Worm (Caenorhabditis elegans): ENCODE measurements around the gene F42A9.8.
A peak's percentile ranks its signal among the peaks of the same experiment; 100 is the strongest.

Gene F42A9.8

DNA sequence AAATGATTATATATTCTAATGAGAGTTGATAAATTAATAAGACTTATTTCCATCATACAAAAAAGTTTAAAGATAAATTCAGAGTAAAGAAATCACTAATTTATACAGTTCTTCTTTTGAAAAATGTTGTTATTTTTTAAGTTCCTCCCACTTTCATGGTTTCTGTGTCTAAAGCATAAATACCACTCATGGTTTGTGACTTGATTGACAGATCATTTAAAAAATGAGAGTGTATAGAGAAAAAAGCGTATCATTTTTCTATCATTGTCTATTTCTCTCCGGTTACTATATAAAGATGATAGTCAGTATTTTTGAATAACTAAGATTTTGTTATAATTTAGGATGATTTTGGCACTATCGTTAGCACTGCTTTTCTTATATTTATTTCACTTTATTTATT is 3.9 kb downstream of the F42A9.8 start, which contains the start of gene cyp-33E3:
Gene cyp-33E3, plus strand, starts transcription at position 316 of the 400 bp plus-strand sequence.
- TF ChIP-seq unc-120 (tag; optimal IDR thresholded peaks at IDR 0.05; ENCODE audit: poor library complexity, severe bottlenecking), result no peak
- TF ChIP-seq pha-4 (tag; optimal IDR thresholded peaks at IDR 0.05), result no peak
- no peak for TF ChIP-seq tbx-8 (GFP tag; optimal IDR thresholded peaks at IDR 0.05)
- TF ChIP-seq sem-2 (GFP tag; optimal IDR thresholded peaks at IDR 0.05), result no peak
- TF ChIP-seq zip-8 (tag; optimal IDR thresholded peaks at IDR 0.05), result no peak
- no peak for TF ChIP-seq ceh-39 (tag; optimal IDR thresholded peaks at IDR 0.05)
- TF ChIP-seq mls-2 (tag; optimal IDR thresholded peaks at IDR 0.05), result no peak
- TF ChIP-seq snpc-4 (tag; optimal IDR thresholded peaks at IDR 0.05), result no peak
- TF ChIP-seq hlh-1 (tag; optimal IDR thresholded peaks at IDR 0.05), result no peak
- no peak for TF ChIP-seq mab-5 (tag; optimal IDR thresholded peaks at IDR 0.05)
- TF ChIP-seq unc-62 (GFP tag; optimal IDR thresholded peaks at IDR 0.05), result no peak
- TF ChIP-seq M03D4.4 (tag; optimal IDR thresholded peaks at IDR 0.05), result no peak
- TF ChIP-seq unc-39 (tag; optimal IDR thresholded peaks at IDR 0.05), result no peak

DNA sequence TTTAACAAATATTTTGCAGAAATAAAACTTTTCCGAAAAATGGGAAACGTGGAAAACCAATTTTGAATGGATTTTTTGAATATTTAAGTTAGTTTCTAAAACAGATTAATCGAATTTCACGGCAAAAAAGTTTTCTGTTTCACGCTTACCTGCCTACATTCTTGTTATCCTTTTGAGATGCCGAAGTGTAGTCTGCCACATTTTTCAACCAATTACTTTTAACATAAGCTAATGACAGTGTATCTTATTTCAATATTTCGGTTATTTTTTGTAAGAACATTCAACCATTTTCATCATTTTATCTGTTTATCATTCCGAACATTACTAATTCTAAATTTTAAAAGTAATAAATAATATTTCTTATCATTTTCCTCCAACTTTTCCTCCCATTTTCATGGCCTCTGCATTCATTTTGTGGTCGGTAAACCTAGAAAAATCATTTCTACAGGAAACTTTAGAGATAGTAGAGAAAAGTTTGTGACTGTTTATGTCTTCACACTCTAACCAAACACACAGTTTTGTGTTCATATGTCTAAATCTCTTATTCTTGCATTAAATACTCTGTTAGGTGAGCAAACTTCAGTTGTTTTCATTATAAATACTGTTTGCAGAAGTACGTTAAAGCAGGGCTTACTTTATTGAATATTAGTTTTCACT is 6.6 kb downstream of the F42A9.8 start, which contains the start of the genes F42A9.17 and cyp-33E2:
Gene F42A9.17, minus strand, starts transcription at position 51 of the 657 bp plus-strand sequence.
Gene cyp-33E2, plus strand, starts transcription at position 449 of the 657 bp plus-strand sequence.
- TF ChIP-seq ceh-43 (GFP tag; optimal IDR thresholded peaks at IDR 0.05) (no peak), pha-4 (tag; optimal IDR thresholded peaks at IDR 0.05) (no peak), tbx-8 (GFP tag; optimal IDR thresholded peaks at IDR 0.05) (no peak), unc-62 (GFP tag; optimal IDR thresholded peaks at IDR 0.05) (no peak), bed-3 (GFP tag; optimal IDR thresholded peaks at IDR 0.05) (no peak), lsy-2 (tag; optimal IDR thresholded peaks at IDR 0.05) (no peak), M03D4.4 (tag; optimal IDR thresholded peaks at IDR 0.05) (no peak), cnd-1 (tag; optimal IDR thresholded peaks at IDR 0.05) (no peak), unc-39 (tag; optimal IDR thresholded peaks at IDR 0.05) (no peak), nhr-2 (tag; optimal IDR thresholded peaks at IDR 0.05) (no peak), mep-1 (tag; optimal IDR thresholded peaks at IDR 0.05) (no peak), lin-13 (tag; optimal IDR thresholded peaks at IDR 0.05) (no peak), ces-1 (GFP tag; optimal IDR thresholded peaks at IDR 0.05) (no peak), elt-1 (tag; optimal IDR thresholded peaks at IDR 0.05; ENCODE audit: borderline replicate concordance, insufficient read depth) (no peak), zip-8 (tag; optimal IDR thresholded peaks at IDR 0.05) (no peak), nhr-28 (tag; optimal IDR thresholded peaks at IDR 0.05) (no peak), elt-3 (tag; optimal IDR thresholded peaks at IDR 0.05) (no peak), nhr-76 (tag; optimal IDR thresholded peaks at IDR 0.05) (no peak), ham-2 (GFP tag; optimal IDR thresholded peaks at IDR 0.05) (no peak), drap-1 (GFP tag; optimal IDR thresholded peaks at IDR 0.05) (no peak)

DNA sequence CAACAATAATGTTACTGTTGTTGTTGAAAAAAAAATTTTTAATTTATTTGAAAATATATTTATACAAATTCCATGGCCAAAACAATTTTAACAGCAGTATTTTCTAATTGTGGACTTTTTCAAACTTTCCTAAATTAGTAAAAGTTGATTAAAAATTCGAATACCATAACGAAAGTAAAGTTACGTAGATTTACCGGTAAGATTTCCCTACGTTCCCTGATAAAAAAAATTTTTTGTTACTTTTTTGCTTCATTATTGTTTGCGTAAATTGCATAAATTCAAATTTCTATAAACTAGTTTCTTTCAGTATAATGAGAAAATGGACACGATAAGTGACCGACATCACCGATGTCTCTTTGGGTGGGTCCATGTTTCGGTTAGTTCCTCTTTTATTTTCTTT is 9.7 kb downstream of the F42A9.8 start, which contains the start of gene F42A9.6:
Gene F42A9.6, plus strand, starts transcription at position 301 of the 400 bp plus-strand sequence.
- TF ChIP-seq zip-8 (tag; optimal IDR thresholded peaks at IDR 0.05) (no peak), ces-1 (GFP tag; optimal IDR thresholded peaks at IDR 0.05) (no peak), ham-2 (GFP tag; optimal IDR thresholded peaks at IDR 0.05) (no peak), bed-3 (GFP tag; optimal IDR thresholded peaks at IDR 0.05) (no peak), unc-39 (tag; optimal IDR thresholded peaks at IDR 0.05) (no peak)

DNA sequence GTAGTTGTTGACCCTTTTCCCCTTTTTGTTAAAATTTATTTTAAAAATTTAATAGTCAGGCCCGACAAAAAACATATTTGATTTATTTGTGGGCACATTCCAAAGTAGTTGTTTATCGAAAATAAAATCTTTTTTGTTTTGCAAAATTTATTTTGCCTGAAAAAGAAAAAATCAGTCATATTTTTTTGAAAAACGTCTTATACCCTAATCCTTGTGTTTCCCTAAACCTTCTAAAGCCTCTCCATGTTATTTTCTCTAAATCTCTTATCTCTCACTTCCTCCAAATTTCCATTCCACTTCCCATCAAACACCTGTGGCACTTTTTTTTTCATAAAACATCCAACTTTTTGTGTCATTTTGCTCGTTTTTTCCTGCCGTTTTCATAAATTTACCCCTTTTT is 10.4 kb downstream of the F42A9.8 start:
- no peak for TF ChIP-seq drap-1 (GFP tag; optimal IDR thresholded peaks at IDR 0.05)
- no peak for TF ChIP-seq ceh-83 (GFP tag; optimal IDR thresholded peaks at IDR 0.05)
- TF ChIP-seq nhr-237 (tag; optimal IDR thresholded peaks at IDR 0.05), result no peak
- no peak for TF ChIP-seq lin-13 (tag; optimal IDR thresholded peaks at IDR 0.05)
- no peak for TF ChIP-seq mab-5 (tag; optimal IDR thresholded peaks at IDR 0.05)
- no peak for TF ChIP-seq lin-32 (GFP tag; optimal IDR thresholded peaks at IDR 0.05)
- TF ChIP-seq tbx-8 (GFP tag; optimal IDR thresholded peaks at IDR 0.05), result no peak
- TF ChIP-seq sem-2 (GFP tag; optimal IDR thresholded peaks at IDR 0.05), result no peak
- TF ChIP-seq flh-1 (GFP tag; optimal IDR thresholded peaks at IDR 0.05), result no peak
- TF ChIP-seq unc-39 (tag; optimal IDR thresholded peaks at IDR 0.05), result no peak
- no peak for TF ChIP-seq mls-2 (tag; optimal IDR thresholded peaks at IDR 0.05)

- TF ChIP-seq nhr-237 (tag; optimal IDR thresholded peaks at IDR 0.05), result no peak
- no peak for TF ChIP-seq unc-39 (tag; optimal IDR thresholded peaks at IDR 0.05)
- peak; percentile 65 for TF ChIP-seq unc-120 (tag; optimal IDR thresholded peaks at IDR 0.05; ENCODE audit: poor library complexity, severe bottlenecking)
- TF ChIP-seq mab-5 (tag; optimal IDR thresholded peaks at IDR 0.05), result no peak
- peak; percentile 42 for TF ChIP-seq hlh-1 (tag; optimal IDR thresholded peaks at IDR 0.05)
- TF ChIP-seq flh-1 (GFP tag; optimal IDR thresholded peaks at IDR 0.05), result no peak
- no peak for TF ChIP-seq zip-8 (tag; optimal IDR thresholded peaks at IDR 0.05)
- TF ChIP-seq nhr-28 (tag; optimal IDR thresholded peaks at IDR 0.05), result no peak
- TF ChIP-seq unc-62 (GFP tag; optimal IDR thresholded peaks at IDR 0.05), result peak; percentile 7
- TF ChIP-seq mls-2 (tag; optimal IDR thresholded peaks at IDR 0.05), result no peak
- no peak for TF ChIP-seq ztf-11 (tag; optimal IDR thresholded peaks at IDR 0.05)
- no peak for TF ChIP-seq mep-1 (tag; optimal IDR thresholded peaks at IDR 0.05)
- no peak for TF ChIP-seq lin-32 (GFP tag; optimal IDR thresholded peaks at IDR 0.05)
- TF ChIP-seq lsy-2 (tag; optimal IDR thresholded peaks at IDR 0.05), result no peak
- TF ChIP-seq ham-2 (GFP tag; optimal IDR thresholded peaks at IDR 0.05), result no peak
Measured at ce11 chrIV:8605217-8605616, 13.4 kb downstream of the F42A9.8 start.
